Worm (Caenorhabditis elegans) whole organism, L3 larva: ENCODE results near the gene R09H10.2.

Experiments
- R02D3.7 ChIP-seq: fragments of 150-350 bp; optimal IDR thresholded peaks from 2 replicates; lab custom pipeline; 2014; ENCODE audit warnings: missing biosample characterization, missing genetic modification characterization
- ceh-16 ChIP-seq: sonication (generic microtip); optimal IDR thresholded peaks from 2 replicates; lab custom pipeline; 2017; ENCODE audit warnings: missing biosample characterization, missing genetic modification characterization
- nhr-23 ChIP-seq: fragments of 150-350 bp; optimal IDR thresholded peaks from 2 replicates; lab custom pipeline; 2014; ENCODE audit warnings: missing biosample characterization, missing genetic modification reagents, missing genetic modification characterization
- nhr-237 ChIP-seq: fragments of 150-350 bp; optimal IDR thresholded peaks from 2 replicates; lab custom pipeline; 2014; ENCODE audit warnings: missing biosample characterization, missing genetic modification characterization
- nhr-28 ChIP-seq: fragments of 150-350 bp; optimal IDR thresholded peaks from 2 replicates; lab custom pipeline; 2014; ENCODE audit warnings: missing biosample characterization, missing genetic modification characterization
- unc-62 ChIP-seq: fragments of 150-350 bp; sonication (generic microtip); optimal IDR thresholded peaks from 4 replicates; lab custom pipeline; 2014; ENCODE audit warnings: missing biosample characterization, missing genetic modification reagents, missing genetic modification characterization
- ztf-11 ChIP-seq: fragments of 150-350 bp; optimal IDR thresholded peaks from 2 replicates; lab custom pipeline; 2014; ENCODE audit warnings: missing biosample characterization, missing genetic modification characterization
- ztf-4 ChIP-seq: fragments of 150-350 bp; optimal IDR thresholded peaks from 2 replicates; lab custom pipeline; 2014; ENCODE audit warnings: missing biosample characterization, missing genetic modification characterization

- TF ChIP-seq nhr-23 (tag; lab: Kevin White, UChicago), result no peak
- TF ChIP-seq R02D3.7, result no peak
- TF ChIP-seq ceh-16, result no peak
- TF ChIP-seq ztf-4 (tag; lab: Kevin White, UChicago), result no peak
- TF ChIP-seq nhr-28 (tag; lab: Kevin White, UChicago), result no peak
- TF ChIP-seq nhr-237, result no peak
- TF ChIP-seq ztf-11, result no peak
- no peak for TF ChIP-seq unc-62 (GFP tag; lab: Kevin White, UChicago)
These were observed 13.6 kb downstream of the R09H10.2 start for ce11 chrIV:10616366-10616765.
